Worm (Caenorhabditis elegans) whole organism, mixed stage, embryonic: Measurements from ENCODE around the gene Y50D4A.4.

Experiments used
- lin-13 ChIP-seq: fragments of 150-350 bp; optimal IDR thresholded peaks from 2 replicates; lab custom pipeline; 2014; ENCODE audit warnings: missing biosample characterization, missing genetic modification characterization
- lin-32 ChIP-seq: fragments of 200-800 bp; sonication (Bioruptor generic); optimal IDR thresholded peaks from 2 replicates; lab custom pipeline; 2018; ENCODE audit warnings: mild to moderate bottlenecking, missing genetic modification characterization, missing compliant biosample characterization
- nhr-237 ChIP-seq: fragments of 150-350 bp; optimal IDR thresholded peaks from 2 replicates; lab custom pipeline; 2014; ENCODE audit warnings: missing biosample characterization, missing genetic modification characterization
- pha-4 ChIP-seq: fragments of 150-350 bp; optimal IDR thresholded peaks from 2 replicates; lab custom pipeline; 2018; ENCODE audit warnings: missing biosample characterization, missing genetic modification reagents, missing genetic modification characterization
- unc-39 ChIP-seq: fragments of 150-350 bp; optimal IDR thresholded peaks from 2 replicates; lab custom pipeline; 2014; ENCODE audit warnings: missing biosample characterization, missing genetic modification characterization
- zip-8 ChIP-seq: fragments of 150-350 bp; optimal IDR thresholded peaks from 2 replicates; lab custom pipeline; 2014; ENCODE audit warnings: missing biosample characterization, missing genetic modification characterization
- ztf-11 ChIP-seq: fragments of 150-350 bp; optimal IDR thresholded peaks from 2 replicates; lab custom pipeline; 2014; ENCODE audit warnings: missing biosample characterization, missing genetic modification characterization

DNA sequence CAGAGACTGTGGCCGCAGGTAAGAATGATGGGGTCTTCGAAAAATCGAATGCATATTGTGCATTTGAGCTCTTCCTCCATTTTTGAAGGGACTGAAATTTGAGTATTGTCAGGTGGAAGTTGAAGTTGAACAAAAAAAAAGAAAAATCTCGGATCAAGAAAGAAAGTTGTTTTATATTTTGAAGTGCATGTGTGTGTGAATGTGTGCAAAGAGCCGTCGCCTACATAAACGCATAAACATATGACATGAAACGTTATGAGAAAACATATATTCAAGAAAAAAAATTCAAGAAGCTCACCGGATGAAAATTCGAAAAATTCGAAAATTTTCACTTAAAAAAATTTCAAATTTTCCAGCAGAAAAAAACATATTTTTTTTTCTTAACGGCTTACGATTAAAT is 39.4 kb upstream of the Y50D4A.4 start, which contains the start of gene madd-2:
- no peak for TF ChIP-seq pha-4 (tag; lab: Kevin White, UChicago)
- no peak for TF ChIP-seq nhr-237
- no peak for TF ChIP-seq lin-13 (tag; lab: Kevin White, UChicago)
- TF ChIP-seq unc-39 (tag; lab: Kevin White, UChicago), result no peak
- TF ChIP-seq lin-32 (GFP tag; lab: Kevin White, UChicago), result no peak
- no peak for TF ChIP-seq zip-8 (tag; lab: Kevin White, UChicago)
- TF ChIP-seq ztf-11 (tag; lab: Kevin White, UChicago), result no peak
